Worm (Caenorhabditis elegans): ENCODE data around the gene Y17G7B.12.
A peak's percentile ranks its signal among the peaks of the same experiment; 100 is the strongest.

Y17G7B.12 gene

DNA sequence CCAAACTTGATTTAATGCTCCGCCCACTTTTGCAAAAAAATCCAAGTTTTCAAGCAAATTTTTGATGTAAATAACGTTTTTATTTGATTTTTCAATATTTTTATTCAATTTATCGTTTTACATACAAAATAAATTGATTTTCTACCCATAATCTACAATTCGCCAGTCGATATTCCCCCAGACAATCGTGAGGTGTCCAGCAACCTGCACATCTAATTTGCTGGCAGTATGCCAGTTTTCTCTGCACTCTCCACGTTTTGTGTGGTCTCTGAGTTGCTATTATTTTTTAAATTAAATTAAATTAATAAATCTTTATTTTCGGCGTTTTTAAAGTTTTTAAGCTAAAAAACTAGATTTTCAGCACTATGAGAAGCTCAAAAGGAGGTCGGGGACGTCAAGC is 43.6 kb upstream of the Y17G7B.12 start (continued):
- TF ChIP-seq zag-1 (tag; optimal IDR thresholded peaks at IDR 0.05) (no peak), nhr-19 (GFP tag; conservative IDR thresholded peaks at IDR 0.05) (peak; percentile 91), ceh-82 (tag; optimal IDR thresholded peaks at IDR 0.05) (peak; percentile 88 to 92 (median 90)), rnt-1 (tag; optimal IDR thresholded peaks at IDR 0.05) (no peak), irx-1 (tag; optimal IDR thresholded peaks at IDR 0.05) (peak; percentile 33), blmp-1 (tag; optimal IDR thresholded peaks at IDR 0.05) (peak; percentile 56), ces-1 (GFP tag; optimal IDR thresholded peaks at IDR 0.05) (peak; percentile 77), mep-1 (tag; optimal IDR thresholded peaks at IDR 0.05) (peak; percentile 93), jun-1 (tag; optimal IDR thresholded peaks at IDR 0.05) (peak; percentile 71), ets-5 (GFP tag; IDR thresholded peaks at IDR 0.05) (no peak), snu-23 (GFP tag; optimal IDR thresholded peaks at IDR 0.05) (peak; percentile 90), nhr-76 (tag; optimal IDR thresholded peaks at IDR 0.05) (no peak), nhr-47 (tag; optimal IDR thresholded peaks at IDR 0.05) (peak; percentile 94), C34B4.2 (tag; optimal IDR thresholded peaks at IDR 0.05) (no peak), isw-1 (GFP tag; IDR thresholded peaks at IDR 0.05) (peak; percentile 88), pag-3 (tag; optimal IDR thresholded peaks at IDR 0.05; ENCODE audit: borderline replicate concordance, insufficient read depth) (no peak), sup-37 (GFP tag; optimal IDR thresholded peaks at IDR 0.05) (no peak), nhr-11 (tag; optimal IDR thresholded peaks at IDR 0.05) (peak; percentile 90), tbx-2 (tag; optimal IDR thresholded peaks at IDR 0.05) (peak; percentile 89), vab-15 (tag; optimal IDR thresholded peaks at IDR 0.05) (peak; percentile 77), nhr-20 (tag; optimal IDR thresholded peaks at IDR 0.05) (peak; percentile 92), C04F5.9 (tag; optimal IDR thresholded peaks at IDR 0.05) (peak; percentile 73), hlh-17 (GFP tag; optimal IDR thresholded peaks at IDR 0.05; ENCODE audit: borderline replicate concordance) (no peak), F16B12.6 (tag; optimal IDR thresholded peaks at IDR 0.05) (peak; percentile 34), unc-130 (tag; optimal IDR thresholded peaks at IDR 0.05) (peak; percentile 95), skn-1 (tag; optimal IDR thresholded peaks at IDR 0.05) (peak; percentile 80), lin-15B (tag; optimal IDR thresholded peaks at IDR 0.05) (peak; percentile 87), lin-14 (GFP tag; optimal IDR thresholded peaks at IDR 0.05) (peak; percentile 95), efl-3 (GFP tag; optimal IDR thresholded peaks at IDR 0.05) (peak; percentile 47), ztf-4 (tag; optimal IDR thresholded peaks at IDR 0.05) (peak; percentile 78), nhr-90 (tag; optimal IDR thresholded peaks at IDR 0.05; ENCODE audit: poor library complexity) (peak; percentile 95)

DNA sequence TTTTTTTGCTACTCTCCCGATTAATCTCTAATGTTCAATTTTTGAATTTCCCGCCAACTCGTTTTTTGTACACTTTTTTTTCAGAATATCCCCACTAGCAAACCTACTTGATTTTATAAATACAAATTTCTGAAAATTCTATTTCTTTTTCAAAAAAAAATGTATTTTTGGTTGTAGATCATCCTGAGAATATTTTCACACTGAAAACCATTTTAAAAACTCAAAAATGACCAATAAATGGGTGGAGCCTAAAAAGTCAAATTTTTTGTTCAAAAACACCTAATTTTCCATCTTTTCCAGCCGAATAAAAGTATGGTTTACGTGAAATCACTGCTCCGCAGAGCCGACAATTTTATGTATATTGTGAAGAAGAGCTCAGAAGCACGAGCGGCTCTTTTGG is 34.9 kb upstream of the Y17G7B.12 start, which contains the start of gene Y17G7B.3:
Y17G7B.3 (plus strand) TSS at position 301 of the 400 bp plus-strand sequence.
- TF ChIP-seq mef-2 (tag; optimal IDR thresholded peaks at IDR 0.05) (no peak), hlh-4 (tag; optimal IDR thresholded peaks at IDR 0.05) (no peak), fkh-8 (tag; optimal IDR thresholded peaks at IDR 0.05) (no peak)

DNA sequence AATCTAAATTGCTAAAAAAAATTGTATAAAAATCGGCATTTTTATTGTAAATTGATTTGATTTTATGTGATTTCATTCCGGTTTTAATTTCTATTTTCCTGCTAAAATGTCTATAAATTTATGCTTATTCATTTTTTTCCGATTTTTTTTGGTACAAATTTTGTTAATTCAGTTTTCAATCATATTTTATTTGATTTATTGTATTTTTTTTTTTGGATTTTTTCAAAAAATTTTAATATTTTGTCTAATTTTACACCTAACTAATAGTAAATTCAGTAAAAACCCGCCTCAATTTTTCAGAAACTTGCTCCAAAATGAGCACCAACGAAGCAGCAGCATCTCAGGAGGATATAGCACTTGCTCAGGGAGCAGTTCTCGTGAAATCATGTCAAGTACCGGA is 31.0 kb upstream of the Y17G7B.12 start, which contains the start of gene dhps-1:
dhps-1 (plus strand) TSS at position 301 of the 400 bp plus-strand sequence.
- TF ChIP-seq nhr-11 (tag; optimal IDR thresholded peaks at IDR 0.05) (no peak), efl-1 (optimal IDR thresholded peaks at IDR 0.05) (no peak), efl-1 (GFP tag; optimal IDR thresholded peaks at IDR 0.05 in 1 of 2) (peak in 1 of 2 experiments; percentile 26)

DNA sequence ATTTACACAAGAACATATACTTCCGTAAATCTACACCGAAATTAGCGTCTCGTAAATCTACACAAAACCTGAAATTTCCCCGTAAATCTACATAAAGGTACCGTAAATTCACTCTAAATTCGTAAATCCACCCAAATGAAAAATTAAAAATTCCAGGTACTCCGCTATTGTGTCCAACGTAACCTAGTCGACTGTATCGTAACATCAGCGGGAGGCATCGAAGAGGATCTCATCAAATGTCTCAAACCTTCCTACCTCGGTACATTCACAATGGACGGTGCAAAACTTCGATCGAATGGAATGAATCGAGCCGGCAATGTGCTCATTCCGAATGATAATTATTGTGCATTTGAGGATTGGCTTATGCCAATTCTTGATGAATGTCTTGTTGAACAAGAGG is 28.7 kb upstream of the Y17G7B.12 start:
- no peak for TF ChIP-seq ama-1 (optimal IDR thresholded peaks at IDR 0.05)
- TF ChIP-seq unc-86 (tag; optimal IDR thresholded peaks at IDR 0.05): no peak

All from whole organism, L1 larva.